Worm (Caenorhabditis elegans) whole organism, L1 larva: ENCODE results near the gene C34E10.9.

Experiments
- C16A3.4 ChIP-seq: fragments of 150-350 bp; optimal IDR thresholded peaks from 2 replicates; lab custom pipeline; 2014; ENCODE audit warnings: missing biosample characterization, missing genetic modification characterization
- F16B12.6 ChIP-seq: fragments of 150-350 bp; optimal IDR thresholded peaks from 2 replicates; lab custom pipeline; 2014; ENCODE audit warnings: missing biosample characterization, missing genetic modification characterization
- Y116A8C.19 ChIP-seq: sonication (generic microtip); optimal IDR thresholded peaks from 2 replicates; lab custom pipeline; 2016; ENCODE audit warnings: missing compliant biosample characterization, missing genetic modification characterization, borderline replicate concordance
- aha-1 ChIP-seq: fragments of 150-350 bp; optimal IDR thresholded peaks from 2 replicates; lab custom pipeline; 2014; ENCODE audit warnings: missing biosample characterization, missing genetic modification characterization
- ama-1 ChIP-seq: fragments of 150-350 bp; optimal IDR thresholded peaks from 2 replicates; lab custom pipeline; 2014
- blmp-1 ChIP-seq: fragments of 150-350 bp; optimal IDR thresholded peaks from 2 replicates; lab custom pipeline; 2014; ENCODE audit warnings: missing biosample characterization, missing genetic modification characterization
- ceh-63 ChIP-seq: fragments of 200-800 bp; sonication (Bioruptor generic); optimal IDR thresholded peaks from 2 replicates; lab custom pipeline; 2018; ENCODE audit warnings: mild to moderate bottlenecking, missing genetic modification characterization, missing compliant biosample characterization
- ceh-82 ChIP-seq, 3 experiments: fragments of 150-350 bp in 1 of 3; sonication (generic microtip) in 2 of 3; optimal IDR thresholded peaks; 2 replicates each; lab custom pipeline; 2014 to 2017; ENCODE audit warnings: missing biosample characterization in 3 of 3, missing genetic modification characterization in 3 of 3
- dpl-1 ChIP-seq, 3 experiments: fragments of 150-350 bp in 2 of 3; sonication (generic microtip) in 1 of 3; optimal IDR thresholded peaks; 2 replicates each; lab custom pipeline; 2014 to 2017; ENCODE audit warnings: missing biosample characterization in 3 of 3, missing genetic modification characterization in 3 of 3, missing genetic modification reagents in 3 of 3
- dsc-1 ChIP-seq: sonication (generic microtip); optimal IDR thresholded peaks from 2 replicates; lab custom pipeline; 2016; ENCODE audit warnings: mild to moderate bottlenecking, missing genetic modification characterization, missing compliant biosample characterization
- efl-1 ChIP-seq, 4 experiments: fragments of 150-350 bp; optimal IDR thresholded peaks in 3 of 4; peaks in 1 of 4; 1 replicate in 1 of 4; 2 replicates in 3 of 4; lab custom pipeline; 2014; ENCODE audit warnings: missing biosample characterization in 2 of 4, missing genetic modification characterization in 2 of 4, missing genetic modification reagents in 2 of 4
- egl-27 ChIP-seq, 2 experiments: fragments of 150-350 bp in 1 of 2; sonication (generic microtip); optimal IDR thresholded peaks; 3 replicates each; lab custom pipeline; 2017 to 2018; ENCODE audit warnings: missing biosample characterization in 2 of 2, missing genetic modification characterization in 2 of 2, missing genetic modification reagents in 2 of 2
- ets-5 ChIP-seq: fragments of 200-800 bp; sonication (Bioruptor generic); IDR thresholded peaks from 2 replicates; pipeline ENCODE4 v1.3.6; 2022; ENCODE audit warnings: missing genetic modification characterization, missing compliant biosample characterization
- fos-1 ChIP-seq: fragments of 150-350 bp; optimal IDR thresholded peaks from 2 replicates; lab custom pipeline; 2014; ENCODE audit warnings: missing biosample characterization, missing genetic modification characterization
- grh-1 ChIP-seq: fragments of 200-800 bp; sonication (Bioruptor generic); IDR thresholded peaks from 2 replicates; pipeline ENCODE4 v1.3.6; 2022; ENCODE audit warnings: missing genetic modification reagents, missing genetic modification characterization, missing compliant biosample characterization
- hlh-17 ChIP-seq: fragments of 200-800 bp; sonication (Bioruptor generic); optimal IDR thresholded peaks from 2 replicates; lab custom pipeline; 2018; ENCODE audit warnings: missing genetic modification characterization, mild to moderate bottlenecking, missing compliant biosample characterization, moderate library complexity, borderline replicate concordance
- hlh-4 ChIP-seq: sonication (generic microtip); optimal IDR thresholded peaks from 2 replicates; lab custom pipeline; 2016; ENCODE audit warnings: mild to moderate bottlenecking, missing genetic modification characterization, missing compliant biosample characterization
- irx-1 ChIP-seq: sonication (generic microtip); optimal IDR thresholded peaks from 2 replicates; lab custom pipeline; 2016; ENCODE audit warnings: missing genetic modification characterization, missing compliant biosample characterization
- jun-1 ChIP-seq: fragments of 150-350 bp; optimal IDR thresholded peaks from 2 replicates; lab custom pipeline; 2014; ENCODE audit warnings: missing biosample characterization, missing genetic modification reagents, missing genetic modification characterization
- lin-13 ChIP-seq: fragments of 150-350 bp; optimal IDR thresholded peaks from 2 replicates; lab custom pipeline; 2014; ENCODE audit warnings: missing biosample characterization, missing genetic modification reagents, missing genetic modification characterization
- lin-14 ChIP-seq: fragments of 200-800 bp; sonication (Bioruptor generic); optimal IDR thresholded peaks from 2 replicates; lab custom pipeline; 2018; ENCODE audit warnings: mild to moderate bottlenecking, missing genetic modification characterization, moderate library complexity, missing compliant biosample characterization
- lin-35 ChIP-seq, 2 experiments: fragments of 150-350 bp; optimal IDR thresholded peaks; 2 replicates each; lab custom pipeline; 2014; ENCODE audit warnings: missing biosample characterization in 2 of 2, missing genetic modification characterization in 2 of 2, missing genetic modification reagents in 2 of 2
- lsy-2 ChIP-seq, 2 experiments: fragments of 150-350 bp; optimal IDR thresholded peaks; 2 replicates each; lab custom pipeline; 2014; ENCODE audit warnings: missing biosample characterization in 2 of 2, missing genetic modification characterization in 2 of 2
- mef-2 ChIP-seq: fragments of 150-350 bp; optimal IDR thresholded peaks from 2 replicates; lab custom pipeline; 2014; ENCODE audit warnings: missing biosample characterization, missing genetic modification characterization
- mep-1 ChIP-seq: fragments of 150-350 bp; optimal IDR thresholded peaks from 2 replicates; lab custom pipeline; 2014; ENCODE audit warnings: missing biosample characterization, missing genetic modification characterization
- nhr-28 ChIP-seq: fragments of 150-350 bp; optimal IDR thresholded peaks from 2 replicates; lab custom pipeline; 2014; ENCODE audit warnings: missing biosample characterization, missing genetic modification characterization
- nhr-71 ChIP-seq: sonication (generic microtip); optimal IDR thresholded peaks from 2 replicates; lab custom pipeline; 2016; ENCODE audit warnings: mild to moderate bottlenecking, missing genetic modification characterization, moderate library complexity, missing compliant biosample characterization
- nhr-76 ChIP-seq: sonication (generic microtip); optimal IDR thresholded peaks from 2 replicates; lab custom pipeline; 2017; ENCODE audit warnings: missing biosample characterization, missing genetic modification characterization
- nhr-77 ChIP-seq: fragments of 150-350 bp; optimal IDR thresholded peaks from 2 replicates; lab custom pipeline; 2014; ENCODE audit warnings: missing biosample characterization, missing genetic modification characterization
- nhr-84 ChIP-seq: sonication (generic microtip); optimal IDR thresholded peaks from 2 replicates; lab custom pipeline; 2017; ENCODE audit warnings: missing biosample characterization, missing genetic modification characterization
- nhr-85 ChIP-seq: sonication (generic microtip); peaks from one replicate; lab custom pipeline; 2016; ENCODE audit warnings: missing genetic modification characterization, inconsistent platforms, missing compliant biosample characterization
- pag-3 ChIP-seq: sonication (generic microtip); optimal IDR thresholded peaks from 2 replicates; lab custom pipeline; 2017; ENCODE audit warnings: missing genetic modification characterization, mild to moderate bottlenecking, missing compliant biosample characterization, antibody characterized with exemption, borderline replicate concordance; ENCODE audit not compliant: insufficient read depth
- skn-1 ChIP-seq: fragments of 150-350 bp; optimal IDR thresholded peaks from 2 replicates; lab custom pipeline; 2014; ENCODE audit warnings: missing biosample characterization, missing genetic modification characterization
- snu-23 ChIP-seq: sonication (generic microtip); optimal IDR thresholded peaks from 2 replicates; lab custom pipeline; 2016; ENCODE audit warnings: missing genetic modification characterization, missing compliant biosample characterization
- sox-4 ChIP-seq: sonication (generic microtip); optimal IDR thresholded peaks from 2 replicates; lab custom pipeline; 2016; ENCODE audit warnings: missing genetic modification characterization, missing compliant biosample characterization
- tlp-1 ChIP-seq: fragments of 150-350 bp; optimal IDR thresholded peaks from 2 replicates; lab custom pipeline; 2014; ENCODE audit warnings: missing biosample characterization, missing genetic modification characterization
- unc-130 ChIP-seq: fragments of 150-350 bp; optimal IDR thresholded peaks from 2 replicates; lab custom pipeline; 2017; ENCODE audit warnings: missing biosample characterization, missing genetic modification characterization, inconsistent platforms
- unc-86 ChIP-seq: sonication (generic microtip); optimal IDR thresholded peaks from 2 replicates; lab custom pipeline; 2016; ENCODE audit warnings: missing genetic modification characterization, missing compliant biosample characterization
- unc-98 ChIP-seq: fragments of 200-800 bp; sonication (Bioruptor generic); IDR thresholded peaks from 2 replicates; pipeline ENCODE4 v1.3.6; 2022; ENCODE audit warnings: missing genetic modification characterization, missing compliant biosample characterization
- zip-4 ChIP-seq: fragments of 200-800 bp; sonication (Bioruptor generic); optimal IDR thresholded peaks from 2 replicates; lab custom pipeline; 2018; ENCODE audit warnings: mild to moderate bottlenecking, missing genetic modification characterization, moderate library complexity, missing compliant biosample characterization
- ztf-4 ChIP-seq: fragments of 150-350 bp; optimal IDR thresholded peaks from 2 replicates; lab custom pipeline; 2014; ENCODE audit warnings: missing biosample characterization, missing genetic modification characterization

Gene C34E10.9

DNA sequence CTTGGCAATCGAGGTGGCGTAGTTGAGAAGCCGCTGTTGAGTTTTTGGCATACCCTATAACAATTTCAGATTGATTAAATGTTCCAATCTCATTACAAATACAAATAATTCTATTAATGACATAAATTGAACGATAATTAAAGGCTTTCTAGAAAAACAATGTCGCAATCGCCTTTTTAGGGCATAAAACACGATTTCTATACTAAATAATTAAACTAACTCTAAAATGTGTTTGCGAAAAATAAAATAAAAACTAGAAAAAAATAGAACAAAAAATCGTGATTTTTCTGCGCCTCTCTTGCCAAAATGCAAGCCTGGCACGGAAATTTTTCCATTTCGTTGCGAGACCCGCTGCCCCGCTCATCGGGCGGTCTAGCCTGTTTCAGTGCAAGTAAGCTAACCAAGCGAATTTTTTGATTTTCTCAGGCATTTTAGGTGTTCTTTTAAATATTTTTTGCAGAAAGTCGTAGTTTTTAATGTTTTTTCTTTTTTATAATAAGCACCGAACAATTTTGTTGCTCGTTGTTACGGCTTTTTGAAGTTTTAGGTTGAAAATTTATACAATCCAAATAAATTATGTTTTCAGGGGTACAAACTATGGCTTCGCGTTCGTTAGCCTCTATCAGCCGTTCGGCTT lies 35.2 kb downstream of the C34E10.9 start, which contains the start of the genes C34E10.12, C34E10.10 and atp-2 (continued):
- TF ChIP-seq grh-1 (GFP tag; lab: Robert Waterston, UW): peak; percentile 52; the same call in 1 of the 2 replicates
- peak; percentile 97 for TF ChIP-seq C16A3.4 (tag; lab: Kevin White, UChicago)
- no peak for TF ChIP-seq ets-5
- peak; percentile 93 for TF ChIP-seq nhr-71
- TF ChIP-seq sox-4 (tag; lab: Kevin White, UChicago): peak; percentile 48
- peak; percentile 87 for TF ChIP-seq unc-130 (tag; lab: Kevin White, UChicago)
- TF ChIP-seq nhr-77 (tag; lab: Kevin White, UChicago): peak; percentile 82
- no peak for TF ChIP-seq Y116A8C.19 (tag; lab: Kevin White, UChicago)
- no peak for TF ChIP-seq unc-98
- no peak for TF ChIP-seq nhr-84 (tag; lab: Kevin White, UChicago)
- peak; percentile 90 to 94 for TF ChIP-seq lsy-2 (tag; optimal IDR thresholded peaks at IDR 0.05; lab: Kevin White, UChicago)
- TF ChIP-seq skn-1: peak; percentile 96
- peak; percentile 70 to 95 (median 73) for TF ChIP-seq ceh-82 (tag; optimal IDR thresholded peaks at IDR 0.05; lab: Kevin White, UChicago)
- TF ChIP-seq ceh-63 (GFP tag; lab: Kevin White, UChicago): no peak

DNA sequence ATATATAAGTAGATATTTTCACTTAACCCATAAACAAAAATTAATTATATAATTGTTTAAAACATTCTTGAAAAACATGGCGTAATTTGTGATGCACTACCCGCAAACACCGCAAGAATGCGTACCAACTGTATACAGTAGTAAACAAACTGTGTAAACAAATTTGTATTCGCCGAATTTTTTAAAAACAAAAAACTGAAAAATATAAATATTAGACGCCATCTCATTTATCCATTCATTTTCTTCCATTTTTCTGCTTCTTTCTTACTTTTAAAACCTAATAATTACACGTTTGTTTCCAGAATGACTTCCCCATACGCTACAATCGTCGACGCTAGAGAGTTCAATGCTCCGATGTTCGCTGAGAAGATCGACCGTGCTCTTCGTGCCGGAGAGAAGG lies 37.9 kb downstream of the C34E10.9 start, which contains the start of gene nex-1:
Gene nex-1, plus strand, starts transcription at position 301 of the 400 bp plus-strand sequence.
- TF ChIP-seq blmp-1 (tag; lab: Kevin White, UChicago) (no peak), F16B12.6 (tag; lab: Kevin White, UChicago) (no peak), tlp-1 (tag; lab: Kevin White, UChicago) (no peak), nhr-85 (peak; percentile 50), lsy-2 (tag; optimal IDR thresholded peaks at IDR 0.05; lab: Kevin White, UChicago) (peak in 1 of 2 experiments; percentile 7), egl-27 (tag; optimal IDR thresholded peaks at IDR 0.05; lab: Kevin White, UChicago) (no peak)
- TF ChIP-seq, all 84 proteins: peak for 2

DNA sequence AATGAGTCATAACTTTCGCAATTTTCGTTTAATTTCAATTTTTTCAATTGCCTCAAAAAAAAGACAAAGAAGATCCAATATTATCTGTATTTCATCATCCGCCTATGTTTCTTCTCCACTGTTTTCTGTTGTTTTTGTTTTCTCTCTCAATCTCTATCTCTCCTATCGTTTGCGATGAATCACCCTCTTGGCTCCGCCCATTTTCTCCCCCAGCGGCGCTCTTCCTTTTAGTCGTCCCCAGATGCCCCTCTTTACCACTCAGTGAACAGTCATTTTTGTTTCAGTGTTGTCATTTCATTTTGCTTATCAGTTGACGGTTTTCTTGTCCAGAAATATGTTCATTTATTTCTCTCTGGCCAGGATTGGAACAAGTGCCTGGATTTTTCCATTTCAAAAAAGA lies 38.3 kb downstream of the C34E10.9 start:
- TF ChIP-seq blmp-1 (tag; lab: Kevin White, UChicago) (peak; percentile 35), fos-1 (peak; percentile 81), lin-35 (GFP tag; optimal IDR thresholded peaks at IDR 0.05; lab: Kevin White, UChicago) (no peak), snu-23 (peak; percentile 6), lin-14 (GFP tag; lab: Kevin White, UChicago) (peak; percentile 37), skn-1 (peak; percentile 11), nhr-76 (tag; lab: Kevin White, UChicago) (no peak), ceh-82 (tag; optimal IDR thresholded peaks at IDR 0.05; lab: Kevin White, UChicago) (peak in 1 of 3 experiments; percentile 27)
- TF ChIP-seq, all 84 proteins: peak for 6

DNA sequence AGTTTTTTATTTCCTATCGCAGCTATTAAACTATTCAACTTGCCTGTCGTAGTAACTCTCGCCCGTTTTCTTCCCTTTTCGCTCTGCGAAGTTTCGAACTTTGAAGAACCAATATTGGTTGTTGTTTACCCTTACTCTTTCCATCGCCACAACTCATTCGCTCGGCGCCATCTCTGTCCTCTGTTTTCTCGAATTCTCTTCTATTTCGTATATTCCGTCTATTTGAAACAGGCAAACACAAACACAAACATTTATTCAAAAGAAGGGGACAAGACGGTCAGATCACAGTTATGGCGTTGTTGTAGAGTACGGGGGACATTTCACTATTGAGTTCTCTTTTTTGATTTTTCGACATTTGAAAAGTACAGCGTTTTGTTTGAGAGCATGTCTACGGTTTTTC lies 40.4 kb downstream of the C34E10.9 start:
- TF ChIP-seq pag-3 (tag; lab: Kevin White, UChicago) (no peak), dsc-1 (tag; lab: Kevin White, UChicago) (no peak), jun-1 (tag; lab: Kevin White, UChicago) (no peak), hlh-4 (no peak), zip-4 (GFP tag; lab: Kevin White, UChicago) (no peak), sox-4 (tag; lab: Kevin White, UChicago) (no peak), efl-1 (optimal IDR thresholded peaks at IDR 0.05; lab: Kevin White, UChicago) (no peak), efl-1 (GFP tag; optimal IDR thresholded peaks at IDR 0.05 in 1 of 2; lab: Kevin White, UChicago) (peak in 1 of 2 experiments; percentile 67), mep-1 (tag; lab: Kevin White, UChicago) (peak; percentile 35), nhr-71 (peak; percentile 8), lsy-2 (tag; optimal IDR thresholded peaks at IDR 0.05; lab: Kevin White, UChicago) (no peak), lin-14 (GFP tag; lab: Kevin White, UChicago) (peak; percentile 60), irx-1 (no peak), F16B12.6 (tag; lab: Kevin White, UChicago) (no peak), fos-1 (no peak), lin-13 (GFP tag; lab: Kevin White, UChicago) (no peak), aha-1 (tag; lab: Kevin White, UChicago) (no peak), tlp-1 (tag; lab: Kevin White, UChicago) (no peak), nhr-28 (no peak), C16A3.4 (tag; lab: Kevin White, UChicago) (no peak), ceh-82 (tag; optimal IDR thresholded peaks at IDR 0.05; lab: Kevin White, UChicago) (no peak), ama-1 (lab: Kevin White, UChicago) (no peak), nhr-76 (tag; lab: Kevin White, UChicago) (no peak), unc-86 (tag; lab: Kevin White, UChicago) (no peak), ztf-4 (no peak), dpl-1 (GFP tag; optimal IDR thresholded peaks at IDR 0.05; lab: Kevin White, UChicago) (no peak), skn-1 (no peak), nhr-85 (no peak), hlh-17 (GFP tag; lab: Kevin White, UChicago) (no peak), nhr-77 (tag; lab: Kevin White, UChicago) (peak; percentile 12), mef-2 (tag; lab: Kevin White, UChicago) (no peak), lin-35 (GFP tag; optimal IDR thresholded peaks at IDR 0.05; lab: Kevin White, UChicago) (no peak)
- TF ChIP-seq, all 84 proteins: peak for 5
